Fruit fly (Drosophila melanogaster) whole organism, pupa: ENCODE results near the gene CG14451.
"Not testable (repeated sequence)": the region's sequence is repeated elsewhere in the genome, so short reads cannot be mapped to it uniquely, and the experiment has no call there.

Experiments
- CG10348 ChIP-seq: fragments of 200-800 bp; sonication (Bioruptor generic); IDR thresholded peaks from 2 replicates; pipeline ENCODE4 v1.3.6; 2022; ENCODE audit warnings: missing biosample characterization, missing genetic modification characterization
- CG12605 ChIP-seq: fragments of 200-800 bp; sonication (Bioruptor generic); IDR thresholded peaks from 2 replicates; pipeline ENCODE4 v1.3.6; 2022; ENCODE audit warnings: missing biosample characterization, missing genetic modification characterization
- CG13204 ChIP-seq: fragments of 200-800 bp; sonication (Bioruptor generic); optimal IDR thresholded peaks from 2 replicates; lab custom pipeline; 2018; ENCODE audit warnings: missing biosample characterization, mild to moderate bottlenecking, missing genetic modification characterization, moderate library complexity
- CG14655 ChIP-seq: fragments of 200-800 bp; sonication (Bioruptor generic); optimal IDR thresholded peaks from 3 replicates; lab custom pipeline; 2017; ENCODE audit warnings: mild to moderate bottlenecking, missing biosample characterization, missing genetic modification reagents, missing genetic modification characterization
- CG15710 ChIP-seq: fragments of 200-800 bp; sonication (Bioruptor generic); optimal IDR thresholded peaks from 2 replicates; lab custom pipeline; 2018; ENCODE audit warnings: missing biosample characterization, mild to moderate bottlenecking, missing genetic modification characterization, moderate library complexity
- CG17806 ChIP-seq: fragments of 200-800 bp; sonication (Bioruptor generic); optimal IDR thresholded peaks from 2 replicates; lab custom pipeline; 2018; ENCODE audit warnings: missing biosample characterization, mild to moderate bottlenecking, missing genetic modification characterization, moderate library complexity
- CG32121 ChIP-seq: fragments of 200-800 bp; sonication (Bioruptor generic); IDR thresholded peaks from 2 replicates; pipeline ENCODE4 v1.3.6; 2022; ENCODE audit warnings: missing biosample characterization, missing genetic modification characterization
- CG34367 ChIP-seq: fragments of 200-800 bp; sonication (Bioruptor generic); optimal IDR thresholded peaks from 2 replicates; lab custom pipeline; 2018; ENCODE audit warnings: missing biosample characterization, mild to moderate bottlenecking, missing genetic modification characterization
- CG4496 ChIP-seq: fragments of 200-800 bp; sonication (Bioruptor generic); IDR thresholded peaks from 3 replicates; pipeline ENCODE4 v1.3.6; 2022; ENCODE audit warnings: missing biosample characterization, missing genetic modification characterization
- CG8159 ChIP-seq: fragments of 200-800 bp; sonication (Bioruptor generic); optimal IDR thresholded peaks from 3 replicates; lab custom pipeline; 2018; ENCODE audit warnings: missing biosample characterization, mild to moderate bottlenecking, missing genetic modification characterization, moderate library complexity
- CG8301 ChIP-seq: fragments of 200-800 bp; sonication (Bioruptor generic); optimal IDR thresholded peaks from 2 replicates; lab custom pipeline; 2018; ENCODE audit warnings: missing biosample characterization, mild to moderate bottlenecking, missing genetic modification characterization
- CG9948 ChIP-seq: fragments of 200-800 bp; sonication (Bioruptor generic); optimal IDR thresholded peaks from 2 replicates; lab custom pipeline; 2018; ENCODE audit warnings: missing biosample characterization, mild to moderate bottlenecking, missing genetic modification characterization, moderate library complexity
- D1 ChIP-seq: fragments of 200-800 bp; sonication (Bioruptor generic); optimal IDR thresholded peaks from 2 replicates; lab custom pipeline; 2018; ENCODE audit warnings: missing biosample characterization, mild to moderate bottlenecking, missing genetic modification characterization, moderate library complexity
- EcR ChIP-seq: fragments of 200-800 bp; sonication (Bioruptor generic); optimal IDR thresholded peaks from 3 replicates; lab custom pipeline; 2019; ENCODE audit warnings: missing biosample characterization, missing genetic modification characterization, mild to moderate bottlenecking, moderate library complexity, missing genetic modification reagents
- Ets98B ChIP-seq: fragments of 200-800 bp; sonication (Bioruptor generic); IDR thresholded peaks from 2 replicates; pipeline ENCODE4 v1.3.6; 2022; ENCODE audit warnings: missing biosample characterization, missing genetic modification characterization
- Pif1A ChIP-seq: fragments of 200-800 bp; sonication (Bioruptor generic); optimal IDR thresholded peaks from 3 replicates; lab custom pipeline; 2016; ENCODE audit warnings: missing biosample characterization, missing genetic modification characterization
- Pif1B ChIP-seq: fragments of 200-800 bp; sonication (Bioruptor generic); optimal IDR thresholded peaks from 3 replicates; lab custom pipeline; 2016; ENCODE audit warnings: missing biosample characterization, missing genetic modification characterization
- Snoo ChIP-seq: fragments of 200-800 bp; sonication (Bioruptor generic); optimal IDR thresholded peaks from 3 replicates; lab custom pipeline; 2017; ENCODE audit warnings: missing biosample characterization, mild to moderate bottlenecking, missing genetic modification characterization, inconsistent platforms
- fd96Ca ChIP-seq: fragments of 200-800 bp; sonication (Bioruptor generic); IDR thresholded peaks from 3 replicates; pipeline ENCODE4 v1.3.6; 2022; ENCODE audit warnings: missing biosample characterization, missing genetic modification characterization
- gl ChIP-seq: fragments of 200-800 bp; sonication (Bioruptor generic); optimal IDR thresholded peaks from 2 replicates; lab custom pipeline; 2018; ENCODE audit warnings: missing biosample characterization, mild to moderate bottlenecking, missing genetic modification characterization
- rn ChIP-seq: fragments of 200-800 bp; sonication (Bioruptor generic); IDR thresholded peaks from 2 replicates; pipeline ENCODE4 v1.3.6; 2022; ENCODE audit warnings: missing biosample characterization, missing genetic modification characterization

The CG14451 gene

DNA sequence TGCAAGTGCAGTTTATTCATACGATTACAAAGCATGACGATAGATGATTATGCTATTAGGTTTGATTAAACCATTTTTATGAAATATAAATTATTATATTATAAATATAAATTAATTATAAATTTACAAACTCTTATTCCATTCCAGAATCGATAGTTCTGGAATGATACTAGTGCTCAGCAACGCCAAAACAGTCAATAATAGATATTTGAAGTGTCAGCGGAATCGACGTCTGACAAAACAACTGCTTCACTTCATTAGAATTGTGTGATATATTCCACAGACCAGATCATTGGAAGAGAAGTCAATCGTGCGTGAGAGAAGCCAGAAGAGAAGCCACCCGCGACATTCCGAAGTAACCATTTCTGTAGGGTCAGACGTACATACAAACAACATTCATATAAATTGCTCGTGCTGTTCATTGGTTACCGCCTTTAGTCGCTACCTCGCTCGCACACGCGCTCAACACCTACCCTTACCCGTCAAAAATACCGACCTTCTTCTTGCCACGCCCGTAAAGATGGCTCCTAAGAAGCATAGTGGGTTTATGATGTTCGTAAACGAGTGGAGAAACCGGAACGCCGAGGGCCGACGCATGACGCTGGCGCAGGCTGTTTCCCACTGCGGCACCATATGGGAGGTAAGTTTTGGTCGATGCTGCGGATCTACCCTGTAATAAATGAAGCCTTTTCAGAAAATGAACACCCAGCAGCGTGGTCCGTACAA lies 2.3 kb upstream of the CG14451 start:
- TF ChIP-seq fd96Ca (GFP tag; lab: Robert Waterston, UW), result no peak
- no peak for TF ChIP-seq Pif1B
- no peak for TF ChIP-seq CG17806 (tag; lab: Kevin White, UChicago)
- no peak for TF ChIP-seq CG15710 (tag; lab: Kevin White, UChicago)

DNA sequence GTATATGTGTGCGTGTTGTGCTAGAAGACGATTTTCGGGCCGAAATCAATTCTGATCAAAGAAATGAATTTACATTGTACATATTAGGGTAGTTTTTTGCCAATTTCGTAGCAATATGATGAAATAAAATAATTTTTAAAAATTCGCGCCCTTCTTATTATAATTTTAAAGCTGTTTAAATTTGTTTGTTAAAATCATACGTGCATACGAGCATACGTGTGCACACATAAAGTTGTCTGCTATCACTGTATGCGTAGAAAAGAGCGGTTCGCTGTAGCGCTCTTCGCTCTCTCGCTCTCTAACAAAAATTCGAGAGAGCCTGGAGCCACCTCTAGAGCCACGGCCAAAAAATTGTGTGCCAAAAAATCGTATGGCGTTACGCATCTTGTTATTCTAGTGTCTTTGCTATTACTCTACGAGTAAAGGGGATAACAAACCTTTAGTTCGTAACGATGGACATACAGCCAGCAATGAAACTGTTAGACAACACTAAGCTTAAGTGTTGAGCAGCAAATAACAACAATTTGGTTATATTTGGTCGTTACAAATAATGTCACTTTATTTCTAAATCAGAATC lies 1.1 kb downstream of the CG14451 start, which contains the start of gene mael:
mael (plus strand) TSS at position 510 of the 577 bp plus-strand sequence.
- TF ChIP-seq Pif1A (GFP tag; lab: Kevin White, UChicago); fd96Ca (GFP tag; lab: Robert Waterston, UW); CG12605 (GFP tag; lab: Robert Waterston, UW): not testable (repeated sequence)
- TF ChIP-seq, all 21 proteins: peak for 0; not testable (repeated sequence) for 21

DNA sequence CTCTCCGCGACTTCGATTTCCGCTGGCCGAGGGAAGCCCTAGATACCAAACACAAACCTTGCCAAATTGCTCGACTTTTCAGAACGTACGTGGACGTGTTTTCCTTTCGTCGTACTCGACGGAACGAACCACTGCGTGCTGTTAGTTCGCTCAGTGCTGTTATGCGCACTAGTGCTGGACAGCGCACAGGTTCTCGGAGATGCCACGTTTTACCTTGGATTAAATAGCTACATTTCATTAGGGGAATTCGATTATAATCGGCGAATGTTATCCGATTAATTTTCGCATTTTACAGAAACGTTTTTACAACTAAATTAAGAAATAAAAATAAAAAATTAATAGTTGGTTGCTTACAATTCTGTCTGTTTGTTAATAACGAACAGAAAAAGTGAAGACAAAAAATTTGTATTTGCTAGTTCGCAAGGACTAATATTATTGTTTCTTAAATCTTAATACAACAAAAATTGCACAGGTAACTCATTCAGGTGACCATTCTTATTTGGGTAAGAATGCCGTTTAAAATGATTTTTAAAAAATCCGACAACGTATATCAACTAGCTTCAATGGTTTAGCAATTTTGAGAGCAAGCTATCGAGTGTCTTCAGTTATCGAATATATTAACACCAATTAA lies 4.6 kb downstream of the CG14451 start, which contains the start of the genes ArfGAP3 and CG32452:
ArfGAP3 (minus strand) TSS at position 441 of the 631 bp plus-strand sequence.
CG32452 (plus strand) TSS at position 592 of the 631 bp plus-strand sequence.
- TF ChIP-seq CG10348 (GFP tag; lab: Robert Waterston, UW), result no peak
- TF ChIP-seq CG15710 (tag; lab: Kevin White, UChicago), result peak; percentile 63
- TF ChIP-seq fd96Ca (GFP tag; lab: Robert Waterston, UW), result no peak
- no peak for TF ChIP-seq D1 (tag; lab: Kevin White, UChicago)
- peak; percentile 33 for TF ChIP-seq Pif1B
- no peak for TF ChIP-seq gl (tag; lab: Kevin White, UChicago)
- no peak for TF ChIP-seq CG12605 (GFP tag; lab: Robert Waterston, UW)
- no peak for TF ChIP-seq EcR (GFP tag; lab: Kevin White, UChicago)
- no peak for TF ChIP-seq CG13204 (GFP tag; lab: Kevin White, UChicago)
- TF ChIP-seq rn (GFP tag; lab: Robert Waterston, UW), result peak; percentile 50; the same call in 1 of the 2 replicates
- peak; percentile 62 for TF ChIP-seq CG8159 (tag; lab: Kevin White, UChicago)
- peak; percentile 77 for TF ChIP-seq Ets98B (GFP tag; lab: Robert Waterston, UW)
- peak; percentile 74 for TF ChIP-seq CG4496 (GFP tag; lab: Robert Waterston, UW)
- peak; percentile 37 for TF ChIP-seq CG34367 (tag; lab: Kevin White, UChicago)
- TF ChIP-seq CG9948 (tag; lab: Kevin White, UChicago), result peak; percentile 56
- no peak for TF ChIP-seq CG14655
- peak; percentile 78 for TF ChIP-seq CG32121 (GFP tag; lab: Robert Waterston, UW)
- peak; percentile 61 for TF ChIP-seq CG17806 (tag; lab: Kevin White, UChicago)
- no peak for TF ChIP-seq CG8301 (tag; lab: Kevin White, UChicago)
- TF ChIP-seq Pif1A (GFP tag; lab: Kevin White, UChicago), result no peak
- TF ChIP-seq Snoo (tag; lab: Kevin White, UChicago), result no peak
- TF ChIP-seq, all 21 proteins: peak for 10

DNA sequence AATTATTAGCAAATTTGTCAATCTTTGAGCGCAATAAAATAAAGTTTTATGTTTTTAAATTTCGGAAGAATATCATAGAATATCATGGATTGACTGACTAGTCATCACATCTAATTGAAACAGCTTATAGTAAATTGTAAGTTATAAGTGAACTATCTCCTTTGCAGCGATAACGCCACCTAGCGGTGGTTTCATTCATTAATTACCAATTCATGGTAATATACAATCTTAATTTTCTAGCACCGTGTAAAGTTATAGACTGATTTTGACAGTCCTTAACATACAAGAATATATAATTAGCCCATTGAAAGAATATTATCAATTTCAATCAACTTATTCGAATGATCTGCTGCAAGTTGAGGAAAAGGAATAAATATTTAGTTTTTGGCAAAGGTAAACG lies 8.3 kb downstream of the CG14451 start:
- TF ChIP-seq Pif1B (no peak), CG9948 (tag; lab: Kevin White, UChicago) (no peak), D1 (tag; lab: Kevin White, UChicago) (no peak), CG17806 (tag; lab: Kevin White, UChicago) (no peak), CG32121 (GFP tag; lab: Robert Waterston, UW) (no peak), CG34367 (tag; lab: Kevin White, UChicago) (no peak), Pif1A (GFP tag; lab: Kevin White, UChicago) (no peak)

DNA sequence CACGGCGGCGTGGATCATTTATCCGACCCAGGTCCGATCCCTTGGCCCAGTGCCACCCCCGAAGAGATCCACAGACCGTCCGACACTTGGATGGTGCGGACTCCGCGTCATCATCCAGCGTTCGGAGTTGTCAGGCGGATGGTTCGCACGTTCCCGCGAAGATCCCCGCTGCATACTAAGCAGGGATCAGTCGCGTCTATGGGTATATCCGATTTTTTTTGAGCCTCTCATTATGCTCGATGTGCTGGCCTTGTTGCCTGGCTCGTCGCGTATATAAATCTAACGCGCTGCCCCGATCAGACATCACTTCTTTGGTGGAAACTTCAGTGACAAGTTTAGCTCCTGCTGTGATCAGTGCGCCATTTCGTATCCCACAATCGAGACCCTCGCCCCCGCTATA lies 10.0 kb downstream of the CG14451 start, which contains the start of gene CG11370:
CG11370 (plus strand) TSS at position 301 of the 400 bp plus-strand sequence.
- TF ChIP-seq Ets98B (GFP tag; lab: Robert Waterston, UW) (no peak), CG8159 (tag; lab: Kevin White, UChicago) (no peak), CG14655 (no peak), CG32121 (GFP tag; lab: Robert Waterston, UW) (no peak), CG12605 (GFP tag; lab: Robert Waterston, UW) (no peak), rn (GFP tag; lab: Robert Waterston, UW) (no peak), EcR (GFP tag; lab: Kevin White, UChicago) (no peak), Pif1B (no peak), Snoo (tag; lab: Kevin White, UChicago) (no peak), CG4496 (GFP tag; lab: Robert Waterston, UW) (no peak), CG17806 (tag; lab: Kevin White, UChicago) (no peak), CG15710 (tag; lab: Kevin White, UChicago) (no peak), CG9948 (tag; lab: Kevin White, UChicago) (no peak), gl (tag; lab: Kevin White, UChicago) (no peak), D1 (tag; lab: Kevin White, UChicago) (no peak), CG10348 (GFP tag; lab: Robert Waterston, UW) (no peak), fd96Ca (GFP tag; lab: Robert Waterston, UW) (no peak), Pif1A (GFP tag; lab: Kevin White, UChicago) (no peak), CG8301 (tag; lab: Kevin White, UChicago) (no peak), CG34367 (tag; lab: Kevin White, UChicago) (no peak)
